Worm (Caenorhabditis elegans) whole organism, L3 larva: ENCODE results near the gene fbxb-118.

Experiments used
- fkh-10 ChIP-seq: sonication (generic microtip); optimal IDR thresholded peaks from 2 replicates; lab custom pipeline; 2017; ENCODE audit warnings: missing biosample characterization, missing genetic modification reagents, missing genetic modification characterization
- fkh-2 ChIP-seq: fragments of 150-350 bp; optimal IDR thresholded peaks from 2 replicates; lab custom pipeline; 2014; ENCODE audit warnings: missing biosample characterization, missing genetic modification reagents, missing genetic modification characterization
- mdl-1 ChIP-seq: fragments of 150-350 bp; optimal IDR thresholded peaks from 2 replicates; lab custom pipeline; 2014; ENCODE audit warnings: missing biosample characterization, missing genetic modification characterization
- mml-1 ChIP-seq: fragments of 150-350 bp; sonication (generic microtip); optimal IDR thresholded peaks from 3 replicates; lab custom pipeline; 2014; ENCODE audit warnings: missing biosample characterization, missing genetic modification characterization
- nhr-23 ChIP-seq: fragments of 150-350 bp; optimal IDR thresholded peaks from 2 replicates; lab custom pipeline; 2014; ENCODE audit warnings: missing biosample characterization, missing genetic modification reagents, missing genetic modification characterization
- nhr-237 ChIP-seq: fragments of 150-350 bp; optimal IDR thresholded peaks from 2 replicates; lab custom pipeline; 2014; ENCODE audit warnings: missing biosample characterization, missing genetic modification characterization
- nhr-28 ChIP-seq: fragments of 150-350 bp; optimal IDR thresholded peaks from 2 replicates; lab custom pipeline; 2014; ENCODE audit warnings: missing biosample characterization, missing genetic modification characterization
- nhr-77 ChIP-seq: fragments of 150-350 bp; optimal IDR thresholded peaks from 2 replicates; lab custom pipeline; 2014; ENCODE audit warnings: missing biosample characterization, missing genetic modification characterization
- snpc-4 ChIP-seq: fragments of 150-350 bp; optimal IDR thresholded peaks from 2 replicates; lab custom pipeline; 2014; ENCODE audit warnings: missing biosample characterization, missing genetic modification characterization

ce11 chrII:4025462-4025861 is 38.4 kb downstream of the fbxb-118 start, which contains the start of gene K07D4.5:
- no peak for TF ChIP-seq fkh-10 (GFP tag; lab: Kevin White, UChicago)
- no peak for TF ChIP-seq nhr-23 (tag; lab: Kevin White, UChicago)
- no peak for TF ChIP-seq mdl-1 (tag; lab: Kevin White, UChicago)
- TF ChIP-seq nhr-237 (tag; lab: Kevin White, UChicago): no peak
- TF ChIP-seq snpc-4 (tag; lab: Kevin White, UChicago): no peak
- TF ChIP-seq nhr-77 (tag; lab: Kevin White, UChicago): no peak
- no peak for TF ChIP-seq fkh-2 (tag; lab: Kevin White, UChicago)
- TF ChIP-seq mml-1 (tag; lab: Kevin White, UChicago): no peak
- no peak for TF ChIP-seq nhr-28 (tag; lab: Kevin White, UChicago)
